Worm (Caenorhabditis elegans) whole organism, L4 larva: ENCODE measurements around the gene C25A8.5.

Experiments
- ama-1 ChIP-seq: fragments of 150-350 bp; optimal IDR thresholded peaks from 2 replicates; lab custom pipeline; 2014; ENCODE audit warnings: inconsistent platforms, mixed read lengths
- ceh-82 ChIP-seq: sonication (generic microtip); optimal IDR thresholded peaks from 2 replicates; lab custom pipeline; 2017; ENCODE audit warnings: missing biosample characterization, missing genetic modification characterization
- hlh-30 ChIP-seq: sonication (generic microtip); optimal IDR thresholded peaks from 2 replicates; lab custom pipeline; 2017; ENCODE audit warnings: antibody characterized with exemption, mild to moderate bottlenecking, missing genetic modification characterization, missing compliant biosample characterization; ENCODE audit not compliant: insufficient read depth
- lin-15B ChIP-seq: fragments of 150-350 bp; sonication (generic microtip); optimal IDR thresholded peaks from 3 replicates; lab custom pipeline; 2014; ENCODE audit warnings: missing biosample characterization, missing genetic modification characterization
- zag-1 ChIP-seq: fragments of 150-350 bp; optimal IDR thresholded peaks from 2 replicates; lab custom pipeline; 2014; ENCODE audit warnings: missing biosample characterization, missing genetic modification characterization

ce11 chrIV:6974162-6974938 lies 25.0 kb upstream of the C25A8.5 start:
- TF ChIP-seq lin-15B, result no peak
- TF ChIP-seq zag-1 (tag; lab: Kevin White, UChicago), result no peak
- TF ChIP-seq ama-1 (lab: Kevin White, UChicago), result no peak
- no peak for TF ChIP-seq ceh-82 (tag; lab: Kevin White, UChicago)
- TF ChIP-seq hlh-30 (tag; lab: Kevin White, UChicago), result no peak
